Worm (Caenorhabditis elegans) whole organism, early embryonic: ENCODE data around the gene dur-1.

Source experiments
- ceh-13 ChIP-seq: fragments of 200-800 bp; sonication (Bioruptor generic); optimal IDR thresholded peaks from 2 replicates; lab custom pipeline; 2018; ENCODE audit warnings: mild to moderate bottlenecking, missing genetic modification characterization, missing compliant biosample characterization
- pes-1 ChIP-seq: fragments of 200-800 bp; sonication (Bioruptor generic); IDR thresholded peaks from 2 replicates; pipeline ENCODE4 v1.3.6; 2022; ENCODE audit warnings: missing genetic modification reagents, missing genetic modification characterization, missing compliant biosample characterization
- sea-1 ChIP-seq: fragments of 200-800 bp; sonication (Bioruptor generic); conservative IDR thresholded peaks from 2 replicates; pipeline ENCODE4 v1.3.6; 2022; ENCODE audit warnings: missing genetic modification characterization, missing compliant biosample characterization
- tbx-11 ChIP-seq: fragments of 200-800 bp; sonication (Bioruptor generic); IDR thresholded peaks from 2 replicates; pipeline ENCODE4 v1.3.6; 2022; ENCODE audit warnings: missing genetic modification characterization, missing compliant biosample characterization

DNA sequence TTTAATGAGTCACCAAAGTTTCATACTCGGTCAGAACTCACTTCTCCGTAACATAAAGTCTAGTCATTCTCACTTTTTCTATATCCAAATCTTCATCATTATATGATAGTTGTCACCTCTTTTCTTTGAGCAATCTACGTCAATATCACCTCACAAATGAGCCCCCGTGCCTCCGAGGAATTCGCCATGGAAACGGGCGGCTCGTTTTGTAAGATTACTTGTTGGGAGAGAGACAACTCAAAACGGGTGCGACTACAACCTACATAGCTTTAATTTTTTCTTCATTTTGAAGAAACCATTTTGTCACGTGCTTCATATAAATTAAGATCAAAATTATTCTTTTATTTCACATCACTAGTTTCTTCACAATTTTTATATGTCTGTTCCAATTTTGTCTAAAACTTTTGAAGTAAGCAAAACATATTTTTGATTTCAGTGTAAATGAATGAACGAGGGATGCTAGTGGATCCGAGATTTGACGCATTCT lies 49.1 kb downstream of the dur-1 start, which contains the start of gene nhr-4:
- TF ChIP-seq ceh-13 (GFP tag; lab: Kevin White, UChicago) (no peak), pes-1 (GFP tag; lab: Robert Waterston, UW) (no peak), tbx-11 (GFP tag; lab: Robert Waterston, UW) (no peak), sea-1 (GFP tag; lab: Robert Waterston, UW) (no peak)
